Worm (Caenorhabditis elegans) whole organism, L4 larva: ENCODE data around the gene srh-27.

Experiments
- D1046.2 ChIP-seq: fragments of 200-800 bp; sonication (Bioruptor generic); IDR thresholded peaks from 2 replicates; pipeline ENCODE4 v1.3.6; 2022; ENCODE audit warnings: missing genetic modification characterization, missing compliant biosample characterization
- F49E8.2 ChIP-seq: sonication (generic microtip); optimal IDR thresholded peaks from 2 replicates; lab custom pipeline; 2016; ENCODE audit warnings: missing compliant biosample characterization, mild to moderate bottlenecking, missing genetic modification characterization, borderline replicate concordance
- aly-2 ChIP-seq: sonication (generic microtip); optimal IDR thresholded peaks from 2 replicates; lab custom pipeline; 2018; ENCODE audit warnings: missing biosample characterization, missing genetic modification characterization
- ama-1 ChIP-seq: fragments of 150-350 bp; optimal IDR thresholded peaks from 2 replicates; lab custom pipeline; 2014; ENCODE audit warnings: inconsistent platforms, mixed read lengths
- hlh-30 ChIP-seq: sonication (generic microtip); optimal IDR thresholded peaks from 2 replicates; lab custom pipeline; 2017; ENCODE audit warnings: antibody characterized with exemption, mild to moderate bottlenecking, missing genetic modification characterization, missing compliant biosample characterization; ENCODE audit not compliant: insufficient read depth
- lin-13 ChIP-seq: fragments of 150-350 bp; optimal IDR thresholded peaks from 2 replicates; lab custom pipeline; 2014; ENCODE audit warnings: missing biosample characterization, missing genetic modification reagents, missing genetic modification characterization
- mdl-1 ChIP-seq, 2 experiments: fragments of 150-350 bp in 1 of 2; sonication (generic microtip) in 1 of 2; optimal IDR thresholded peaks; 2 replicates each; lab custom pipeline; 2014 to 2017; ENCODE audit warnings: missing biosample characterization in 2 of 2, missing genetic modification characterization in 2 of 2
- mxl-2 ChIP-seq: fragments of 200-800 bp; sonication (Bioruptor generic); conservative IDR thresholded peaks from 2 replicates; pipeline ENCODE4 v1.3.6; 2022; ENCODE audit warnings: missing genetic modification reagents, missing genetic modification characterization, missing compliant biosample characterization
- nhr-11 ChIP-seq: fragments of 150-350 bp; optimal IDR thresholded peaks from 2 replicates; lab custom pipeline; 2014; ENCODE audit warnings: missing biosample characterization, missing genetic modification characterization
- nhr-237 ChIP-seq: sonication (generic microtip); optimal IDR thresholded peaks from 2 replicates; lab custom pipeline; 2017; ENCODE audit warnings: missing biosample characterization, missing genetic modification characterization
- nhr-25 ChIP-seq: sonication (generic microtip); optimal IDR thresholded peaks from 2 replicates; lab custom pipeline; 2017; ENCODE audit warnings: missing genetic modification characterization, mild to moderate bottlenecking, missing compliant biosample characterization, antibody characterized with exemption, moderate library complexity, borderline replicate concordance; ENCODE audit not compliant: insufficient read depth
- php-3 ChIP-seq: fragments of 200-800 bp; sonication (Bioruptor generic); IDR thresholded peaks from 2 replicates; pipeline ENCODE4 v1.3.6; 2022; ENCODE audit warnings: missing genetic modification reagents, missing genetic modification characterization, missing compliant biosample characterization
- unc-39 ChIP-seq: sonication (generic microtip); optimal IDR thresholded peaks from 2 replicates; lab custom pipeline; 2017; ENCODE audit warnings: missing biosample characterization, missing genetic modification characterization
- ztf-11 ChIP-seq: fragments of 150-350 bp; optimal IDR thresholded peaks from 2 replicates; lab custom pipeline; 2014; ENCODE audit warnings: missing biosample characterization, missing genetic modification characterization

DNA sequence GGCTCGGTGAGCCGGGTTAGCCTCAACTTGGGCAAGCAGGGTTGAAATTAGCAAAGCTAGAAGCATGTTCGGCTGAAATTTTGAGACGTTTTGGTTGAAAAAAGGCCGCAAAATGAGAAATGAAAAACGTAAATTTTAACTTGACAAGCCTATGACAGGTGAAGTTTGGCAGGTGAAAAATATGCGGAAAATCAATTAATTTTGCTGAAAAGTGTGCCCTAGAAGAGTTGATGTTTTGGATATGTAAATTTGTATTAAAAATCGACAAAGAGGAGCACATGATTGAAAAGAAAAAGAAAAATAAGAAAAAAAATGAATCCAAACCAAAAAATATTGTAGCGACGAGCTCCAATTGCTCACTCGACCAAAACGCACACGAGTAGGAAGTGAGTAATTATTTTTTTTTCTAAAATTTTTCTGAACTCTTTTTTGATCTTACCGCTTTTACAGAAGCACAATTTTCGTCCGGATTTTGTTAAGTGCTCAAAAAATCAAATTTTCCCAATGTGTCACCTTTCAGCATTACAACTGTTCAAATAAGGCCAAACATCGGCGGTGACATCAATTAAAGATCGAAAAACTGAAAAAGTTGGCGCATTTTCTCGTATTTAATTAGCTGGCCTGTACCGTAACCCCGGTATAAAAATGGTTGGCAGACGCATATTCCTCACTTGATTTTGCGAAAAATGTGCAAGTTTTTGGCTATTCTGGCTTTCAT is 23.0 kb downstream of the srh-27 start, which contains the start of the genes F15A4.5 and phat-8:
- TF ChIP-seq nhr-11, result no peak
- no peak for TF ChIP-seq ztf-11 (tag; lab: Kevin White, UChicago)
- TF ChIP-seq mdl-1 (tag; optimal IDR thresholded peaks at IDR 0.05; lab: Kevin White, UChicago), result no peak
- TF ChIP-seq aly-2 (tag; lab: Kevin White, UChicago), result no peak
- no peak for TF ChIP-seq ama-1 (lab: Kevin White, UChicago)
- TF ChIP-seq unc-39 (tag; lab: Kevin White, UChicago), result no peak
- TF ChIP-seq nhr-25 (tag; lab: Kevin White, UChicago), result no peak
- no peak for TF ChIP-seq mxl-2 (GFP tag; lab: Robert Waterston, UW)
- TF ChIP-seq lin-13 (GFP tag; lab: Kevin White, UChicago), result no peak
- no peak for TF ChIP-seq nhr-237 (tag; lab: Kevin White, UChicago)
- no peak for TF ChIP-seq F49E8.2 (tag; lab: Kevin White, UChicago)
- no peak for TF ChIP-seq php-3 (GFP tag; lab: Robert Waterston, UW)
- TF ChIP-seq D1046.2 (GFP tag; lab: Robert Waterston, UW), result no peak
- no peak for TF ChIP-seq hlh-30
